Worm (Caenorhabditis elegans) whole organism, L3 larva: ENCODE measurements around the gene F58E1.13.

ENCODE experiments used
- ZK546.5 ChIP-seq: sonication (generic microtip); optimal IDR thresholded peaks from 2 replicates; lab custom pipeline; 2017; ENCODE audit warnings: missing biosample characterization, missing genetic modification characterization
- nhr-77 ChIP-seq: fragments of 150-350 bp; optimal IDR thresholded peaks from 2 replicates; lab custom pipeline; 2014; ENCODE audit warnings: missing biosample characterization, missing genetic modification characterization

DNA sequence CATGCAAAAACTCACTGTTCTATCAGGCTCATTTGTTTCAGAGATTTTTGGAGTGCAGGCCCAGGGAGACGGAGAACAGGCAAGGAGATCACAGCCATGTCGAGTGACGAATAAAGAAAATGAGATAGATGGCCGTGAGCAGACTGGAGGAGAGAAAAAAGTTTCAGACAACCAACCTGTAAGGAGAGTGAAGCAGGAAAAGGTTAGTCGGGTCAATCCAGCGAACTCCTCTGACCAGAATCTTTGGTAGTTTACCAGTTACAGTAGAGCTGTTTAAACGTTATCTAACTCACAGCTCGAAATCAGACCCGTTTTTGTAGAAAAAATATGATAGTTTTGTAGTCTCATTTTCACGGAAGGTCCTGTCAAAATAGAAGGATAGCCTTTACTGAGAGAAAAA lies 46.9 kb downstream of the F58E1.13 start, which contains the start of gene fbxb-21:
- TF ChIP-seq ZK546.5 (tag; lab: Kevin White, UChicago) (no peak), nhr-77 (no peak)
